Fruit fly (Drosophila melanogaster) whole organism, embryonic: ENCODE data around the gene neb.

Experiments
- Abd-B ChIP-seq: fragments of 200-800 bp; sonication (Bioruptor generic); optimal IDR thresholded peaks from 2 replicates; lab custom pipeline; 2018; ENCODE audit warnings: missing biosample characterization, mild to moderate bottlenecking, missing genetic modification characterization, moderate library complexity
- BtbVII ChIP-seq: fragments of 200-800 bp; sonication (Bioruptor generic); optimal IDR thresholded peaks from 3 replicates; lab custom pipeline; 2017; ENCODE audit warnings: missing biosample characterization, mild to moderate bottlenecking, missing genetic modification characterization
- CG10462 ChIP-seq: fragments of 200-800 bp; sonication (Bioruptor generic); optimal IDR thresholded peaks from 2 replicates; lab custom pipeline; 2016; ENCODE audit warnings: missing biosample characterization, missing genetic modification characterization
- CG10654 ChIP-seq: fragments of 200-800 bp; sonication (Bioruptor generic); optimal IDR thresholded peaks from 2 replicates; lab custom pipeline; 2016; ENCODE audit warnings: missing biosample characterization, missing genetic modification characterization
- CG1233 ChIP-seq: fragments of 200-800 bp; sonication (Bioruptor generic); optimal IDR thresholded peaks from 4 replicates; lab custom pipeline; 2018; ENCODE audit warnings: missing biosample characterization, mild to moderate bottlenecking, missing genetic modification characterization
- CG13775 ChIP-seq: fragments of 200-800 bp; sonication (Bioruptor generic); optimal IDR thresholded peaks from 3 replicates; lab custom pipeline; 2017; ENCODE audit warnings: missing biosample characterization, mild to moderate bottlenecking, missing genetic modification characterization
- CG15269 ChIP-seq: fragments of 200-800 bp; sonication (Bioruptor generic); optimal IDR thresholded peaks from 2 replicates; lab custom pipeline; 2018; ENCODE audit warnings: missing biosample characterization, mild to moderate bottlenecking, missing genetic modification characterization, moderate library complexity
- CG1529 ChIP-seq: fragments of 200-800 bp; sonication (Bioruptor generic); optimal IDR thresholded peaks from 3 replicates; lab custom pipeline; 2018; ENCODE audit warnings: missing biosample characterization, missing genetic modification characterization
- CG17568 ChIP-seq: fragments of 200-800 bp; sonication (Bioruptor generic); optimal IDR thresholded peaks from 2 replicates; lab custom pipeline; 2018; ENCODE audit warnings: missing biosample characterization, mild to moderate bottlenecking, missing genetic modification characterization, moderate library complexity
- CG17829 ChIP-seq: fragments of 200-800 bp; optimal IDR thresholded peaks from 2 replicates; lab custom pipeline; 2019; ENCODE audit warnings: missing biosample characterization, mild to moderate bottlenecking, missing genetic modification characterization, moderate library complexity
- CG18011 ChIP-seq: fragments of 200-800 bp; sonication (Bioruptor generic); optimal IDR thresholded peaks from 2 replicates; lab custom pipeline; 2017; ENCODE audit warnings: missing biosample characterization, missing genetic modification characterization, mild to moderate bottlenecking, moderate library complexity, missing genotype
- CG2202 ChIP-seq: fragments of 200-800 bp; sonication (Bioruptor generic); optimal IDR thresholded peaks from 2 replicates; lab custom pipeline; 2018; ENCODE audit warnings: missing biosample characterization, mild to moderate bottlenecking, missing genetic modification characterization
- CG2678 ChIP-seq: fragments of 200-800 bp; sonication (Bioruptor generic); optimal IDR thresholded peaks from 3 replicates; lab custom pipeline; 2019; ENCODE audit warnings: missing biosample characterization, mild to moderate bottlenecking, missing genetic modification characterization, moderate library complexity
- CG30020 ChIP-seq: fragments of 200-800 bp; optimal IDR thresholded peaks from 2 replicates; lab custom pipeline; 2019; ENCODE audit warnings: missing biosample characterization, mild to moderate bottlenecking, missing genetic modification characterization, moderate library complexity
- CG31224 ChIP-seq: fragments of 200-800 bp; sonication (Bioruptor generic); IDR thresholded peaks from 2 replicates; pipeline ENCODE4 v1.3.6; 2022; ENCODE audit warnings: missing biosample characterization, missing genetic modification characterization
- CG31365 ChIP-seq: fragments of 200-800 bp; sonication (Bioruptor generic); optimal IDR thresholded peaks from 2 replicates; lab custom pipeline; 2018; ENCODE audit warnings: missing biosample characterization, mild to moderate bottlenecking, missing genetic modification characterization
- CG32772 ChIP-seq: fragments of 200-800 bp; sonication (Bioruptor generic); IDR thresholded peaks from 2 replicates; pipeline ENCODE4 v1.3.6; 2022; ENCODE audit warnings: missing biosample characterization, missing genetic modification characterization
- CG3407 ChIP-seq: fragments of 200-800 bp; sonication (Bioruptor generic); optimal IDR thresholded peaks from 2 replicates; lab custom pipeline; 2018; ENCODE audit warnings: missing biosample characterization, mild to moderate bottlenecking, missing genetic modification characterization
- CG3847 ChIP-seq: fragments of 200-800 bp; sonication (Bioruptor generic); IDR thresholded peaks from 2 replicates; pipeline ENCODE4 v1.3.6; 2022; ENCODE audit warnings: missing biosample characterization, missing genetic modification characterization
- CG6689 ChIP-seq: fragments of 200-800 bp; sonication (Bioruptor generic); IDR thresholded peaks from 2 replicates; pipeline ENCODE4 v1.3.6; 2022; ENCODE audit warnings: missing biosample characterization, missing genetic modification characterization
- CG8281 ChIP-seq: fragments of 200-800 bp; sonication (Bioruptor generic); optimal IDR thresholded peaks from 2 replicates; lab custom pipeline; 2018; ENCODE audit warnings: missing biosample characterization, mild to moderate bottlenecking, missing genetic modification characterization, moderate library complexity
- CG8290 ChIP-seq, 3 experiments: fragments of 200-800 bp; sonication (Bioruptor generic); optimal IDR thresholded peaks; 2 replicates each; lab custom pipeline; 2016 to 2019; ENCODE audit warnings: missing biosample characterization in 3 of 3, missing genetic modification characterization in 3 of 3, mild to moderate bottlenecking in 2 of 3, moderate library complexity in 1 of 3
- Camta ChIP-seq: fragments of 200-800 bp; sonication (Bioruptor generic); optimal IDR thresholded peaks from 2 replicates; lab custom pipeline; 2016; ENCODE audit warnings: missing biosample characterization, missing genetic modification characterization
- Dad ChIP-seq: fragments of 200-800 bp; sonication (Bioruptor generic); optimal IDR thresholded peaks from 3 replicates; lab custom pipeline; 2016; ENCODE audit warnings: missing biosample characterization, missing genetic modification characterization
- Gug ChIP-seq: fragments of 200-800 bp; sonication (Bioruptor generic); IDR thresholded peaks from 4 replicates; pipeline ENCODE4 v1.3.6; 2022; ENCODE audit warnings: missing biosample characterization, missing genetic modification characterization
- HLH54F ChIP-seq: fragments of 200-800 bp; sonication (Bioruptor generic); optimal IDR thresholded peaks from 3 replicates; lab custom pipeline; 2016; ENCODE audit warnings: missing biosample characterization, missing genetic modification characterization
- HLHmδ ChIP-seq: fragments of 200-800 bp; sonication (Bioruptor generic); optimal IDR thresholded peaks from 2 replicates; lab custom pipeline; 2018; ENCODE audit warnings: missing biosample characterization, mild to moderate bottlenecking, missing genetic modification characterization, moderate library complexity
- Hey ChIP-seq: fragments of 200-800 bp; sonication (Bioruptor generic); optimal IDR thresholded peaks from 3 replicates; lab custom pipeline; 2018; ENCODE audit warnings: missing biosample characterization, mild to moderate bottlenecking, missing genetic modification characterization
- Hr3 ChIP-seq: fragments of 200-800 bp; sonication (Bioruptor generic); optimal IDR thresholded peaks from 3 replicates; lab custom pipeline; 2016; ENCODE audit warnings: missing biosample characterization, missing genetic modification characterization
- MTF-1 ChIP-seq: fragments of 200-800 bp; sonication (Bioruptor generic); optimal IDR thresholded peaks from 2 replicates; lab custom pipeline; 2018; ENCODE audit warnings: missing biosample characterization, mild to moderate bottlenecking, missing genetic modification characterization, borderline replicate concordance
- YL-1 ChIP-seq: fragments of 200-800 bp; sonication (Bioruptor generic); optimal IDR thresholded peaks from 3 replicates; lab custom pipeline; 2017; ENCODE audit warnings: missing biosample characterization, mild to moderate bottlenecking, missing genetic modification characterization
- ac ChIP-seq: fragments of 200-800 bp; sonication (Bioruptor generic); optimal IDR thresholded peaks from 3 replicates; lab custom pipeline; 2017; ENCODE audit warnings: missing biosample characterization, mild to moderate bottlenecking, missing genetic modification characterization
- bowl ChIP-seq: fragments of 200-800 bp; sonication (Bioruptor generic); IDR thresholded peaks from 2 replicates; pipeline ENCODE4 v1.3.6; 2022; ENCODE audit warnings: missing biosample characterization, missing genetic modification characterization
- gem ChIP-seq: fragments of 200-800 bp; sonication (Bioruptor generic); optimal IDR thresholded peaks from 2 replicates; lab custom pipeline; 2019; ENCODE audit warnings: missing biosample characterization, mild to moderate bottlenecking, missing genetic modification characterization, moderate library complexity
- gt ChIP-seq: fragments of 200-800 bp; sonication (Bioruptor generic); IDR thresholded peaks from 2 replicates; pipeline ENCODE4 v1.3.6; 2022; ENCODE audit warnings: missing biosample characterization, missing genetic modification characterization
- lola ChIP-seq, 3 experiments: fragments of >200 bp in 2 of 3; fragments of 200-800 bp in 1 of 3; sonication (Bioruptor generic) in 1 of 3; optimal IDR thresholded peaks; 2 replicates each; lab custom pipeline; 2017 to 2019; ENCODE audit warnings: missing biosample characterization in 3 of 3, missing genetic modification characterization in 3 of 3, mild to moderate bottlenecking in 1 of 3, moderate library complexity in 1 of 3
- mld ChIP-seq: fragments of 200-800 bp; sonication (Bioruptor generic); IDR thresholded peaks from 3 replicates; pipeline ENCODE4 v1.3.6; 2022; ENCODE audit warnings: missing biosample characterization, missing genetic modification characterization; ENCODE audit not compliant: partially characterized antibody
- oc ChIP-seq: fragments of 200-800 bp; sonication (Bioruptor generic); optimal IDR thresholded peaks from 2 replicates; lab custom pipeline; 2018; ENCODE audit warnings: missing biosample characterization, mild to moderate bottlenecking, missing genetic modification characterization, moderate library complexity
- org-1 ChIP-seq: fragments of 200-800 bp; sonication (Bioruptor generic); optimal IDR thresholded peaks from 2 replicates; lab custom pipeline; 2017; ENCODE audit warnings: missing biosample characterization, missing genetic modification characterization
- pros ChIP-seq: fragments of 200-800 bp; sonication (Bioruptor generic); optimal IDR thresholded peaks from 3 replicates; lab custom pipeline; 2019; ENCODE audit warnings: missing biosample characterization, mild to moderate bottlenecking, missing genetic modification characterization, moderate library complexity
- ro ChIP-seq: fragments of 200-800 bp; sonication (Bioruptor generic); IDR thresholded peaks from 2 replicates; pipeline ENCODE4 v1.3.6; 2022; ENCODE audit warnings: missing biosample characterization, missing genetic modification characterization
- salm ChIP-seq: fragments of 200-800 bp; sonication (Bioruptor generic); optimal IDR thresholded peaks from 2 replicates; lab custom pipeline; 2018; ENCODE audit warnings: missing biosample characterization, mild to moderate bottlenecking, missing genetic modification characterization
- sima ChIP-seq: fragments of 200-800 bp; sonication (Bioruptor generic); optimal IDR thresholded peaks from 2 replicates; lab custom pipeline; 2016; ENCODE audit warnings: missing biosample characterization, missing genetic modification characterization
- stwl ChIP-seq: fragments of 200-800 bp; sonication (Bioruptor generic); optimal IDR thresholded peaks from 3 replicates; lab custom pipeline; 2018; ENCODE audit warnings: missing biosample characterization, mild to moderate bottlenecking, missing genetic modification characterization, moderate library complexity
- tx ChIP-seq: fragments of 200-800 bp; sonication (Bioruptor generic); optimal IDR thresholded peaks from 2 replicates; lab custom pipeline; 2016; ENCODE audit warnings: missing biosample characterization, missing genetic modification characterization
- vfl ChIP-seq: fragments of 200-800 bp; sonication (Bioruptor generic); optimal IDR thresholded peaks from 2 replicates; lab custom pipeline; 2016; ENCODE audit warnings: missing biosample characterization, missing genetic modification characterization
- wek ChIP-seq: fragments of 200-800 bp; sonication (Bioruptor generic); optimal IDR thresholded peaks from 3 replicates; lab custom pipeline; 2018; ENCODE audit warnings: missing biosample characterization, mild to moderate bottlenecking, missing genetic modification characterization, moderate library complexity
- z ChIP-seq: fragments of 200-800 bp; sonication (Bioruptor generic); IDR thresholded peaks from 3 replicates; pipeline ENCODE4 v1.3.6; 2022; ENCODE audit warnings: missing biosample characterization, missing genetic modification characterization
- zf30C ChIP-seq: fragments of 200-800 bp; sonication (Bioruptor generic); optimal IDR thresholded peaks from 3 replicates; lab custom pipeline; 2018; ENCODE audit warnings: missing biosample characterization, mild to moderate bottlenecking, missing genetic modification characterization

The neb gene

dm6 chr2L:20069158-20070016 lies 6.2 kb upstream of the neb start (continued):
- TF ChIP-seq stwl (tag; lab: Kevin White, UChicago) (no peak), CG6689 (GFP tag; lab: Robert Waterston, UW) (no peak), CG31224 (GFP tag; lab: Robert Waterston, UW) (no peak), org-1 (GFP tag; lab: Kevin White, UChicago) (no peak), CG1529 (no peak), mld (GFP tag; lab: Robert Waterston, UW) (no peak), gt (no peak), CG10654 (GFP tag; lab: Kevin White, UChicago) (no peak), CG1233 (GFP tag; lab: Kevin White, UChicago) (no peak), CG8281 (tag; lab: Kevin White, UChicago) (no peak), MTF-1 (no peak), CG2202 (tag; lab: Kevin White, UChicago) (no peak), Hey (no peak), Gug (GFP tag; lab: Robert Waterston, UW) (no peak), CG3407 (GFP tag; lab: Kevin White, UChicago) (no peak), bowl (GFP tag; lab: Robert Waterston, UW) (no peak), oc (tag; lab: Kevin White, UChicago) (no peak), HLHmδ (no peak), lola (GFP tag; optimal IDR thresholded peaks at IDR 0.05; lab: Kevin White, UChicago) (no peak), CG15269 (tag; lab: Kevin White, UChicago) (no peak), tx (GFP tag; lab: Kevin White, UChicago) (no peak), HLH54F (no peak), ac (no peak), CG18011 (GFP tag; lab: Kevin White, UChicago) (no peak), pros (GFP tag; lab: Kevin White, UChicago) (peak; percentile 41), Dad (GFP tag; lab: Kevin White, UChicago) (no peak), vfl (GFP tag; lab: Kevin White, UChicago) (no peak), Hr3 (GFP tag; lab: Kevin White, UChicago) (no peak), salm (tag; lab: Kevin White, UChicago) (peak; percentile 42), CG2678 (no peak), CG8290 (GFP tag; optimal IDR thresholded peaks at IDR 0.05; lab: Kevin White, UChicago) (no peak), CG8290 (tag; optimal IDR thresholded peaks at IDR 0.05; lab: Kevin White, UChicago) (no peak), CG17568 (GFP tag; lab: Kevin White, UChicago) (no peak), CG13775 (GFP tag; lab: Kevin White, UChicago) (no peak), CG17829 (tag; lab: Kevin White, UChicago) (no peak), YL-1 (GFP tag; lab: Kevin White, UChicago) (no peak), CG3847 (GFP tag; lab: Robert Waterston, UW) (no peak), ro (GFP tag; lab: Robert Waterston, UW) (no peak), CG10462 (GFP tag; lab: Kevin White, UChicago) (no peak), BtbVII (no peak), CG31365 (tag; lab: Kevin White, UChicago) (no peak), CG30020 (no peak), zf30C (GFP tag; lab: Kevin White, UChicago) (no peak), z (GFP tag; lab: Robert Waterston, UW) (no peak), Camta (GFP tag; lab: Kevin White, UChicago) (no peak), wek (GFP tag; lab: Kevin White, UChicago) (no peak), CG32772 (GFP tag; lab: Robert Waterston, UW) (no peak), sima (GFP tag; lab: Kevin White, UChicago) (no peak), gem (tag; lab: Kevin White, UChicago) (no peak), Abd-B (GFP tag; lab: Kevin White, UChicago) (no peak)
